Worm (Caenorhabditis elegans): ENCODE data around the gene K07E3.1.

ce11 chrX:8086725-8087641 is 23.3 kb upstream of the K07E3.1 start:
- TF ChIP-seq unc-62 (GFP tag; optimal IDR thresholded peaks at IDR 0.05) (no peak), ces-1 (GFP tag; optimal IDR thresholded peaks at IDR 0.05) (no peak), flh-1 (GFP tag; optimal IDR thresholded peaks at IDR 0.05) (no peak), ham-2 (GFP tag; optimal IDR thresholded peaks at IDR 0.05) (no peak), elt-3 (tag; optimal IDR thresholded peaks at IDR 0.05) (no peak), sptf-1 (tag; optimal IDR thresholded peaks at IDR 0.05) (no peak), lsy-2 (tag; optimal IDR thresholded peaks at IDR 0.05) (no peak)

Data from whole organism, mixed stage, embryonic.